Worm (Caenorhabditis elegans) whole organism, late embryonic: Measurements from ENCODE around the gene srbc-43.

Source experiments
- C08G9.2 ChIP-seq: sonication (generic microtip); optimal IDR thresholded peaks from 2 replicates; lab custom pipeline; 2016; ENCODE audit warnings: mild to moderate bottlenecking, missing genetic modification characterization, moderate library complexity, missing compliant biosample characterization
- K02D7.2 ChIP-seq: sonication (generic microtip); optimal IDR thresholded peaks from 2 replicates; lab custom pipeline; 2017; ENCODE audit warnings: mild to moderate bottlenecking, missing genetic modification characterization, missing compliant biosample characterization
- T23F11.4 ChIP-seq: fragments of 200-800 bp; sonication (Bioruptor generic); optimal IDR thresholded peaks from 2 replicates; lab custom pipeline; 2018; ENCODE audit warnings: mild to moderate bottlenecking, missing genetic modification characterization, missing compliant biosample characterization
- ama-1 ChIP-seq: fragments of 150-350 bp; optimal IDR thresholded peaks from 2 replicates; lab custom pipeline; 2014
- ceh-14 ChIP-seq: sonication (generic microtip); optimal IDR thresholded peaks from 2 replicates; lab custom pipeline; 2016; ENCODE audit warnings: missing genotype, missing genetic modification characterization, missing compliant biosample characterization
- ceh-19 ChIP-seq: fragments of 200-800 bp; sonication (Bioruptor generic); optimal IDR thresholded peaks from 2 replicates; lab custom pipeline; 2018; ENCODE audit warnings: mild to moderate bottlenecking, missing genetic modification characterization, missing compliant biosample characterization
- ceh-2 ChIP-seq: sonication (generic microtip); optimal IDR thresholded peaks from 2 replicates; lab custom pipeline; 2016; ENCODE audit warnings: missing genotype, missing genetic modification characterization, missing compliant biosample characterization
- ceh-6 ChIP-seq: fragments of 200-800 bp; sonication (Bioruptor generic); optimal IDR thresholded peaks from 2 replicates; lab custom pipeline; 2018; ENCODE audit warnings: mild to moderate bottlenecking, missing genetic modification characterization, missing compliant biosample characterization
- ceh-9 ChIP-seq: sonication (generic microtip); optimal IDR thresholded peaks from 2 replicates; lab custom pipeline; 2016; ENCODE audit warnings: mild to moderate bottlenecking, missing genetic modification characterization, inconsistent platforms, missing compliant biosample characterization
- che-1 ChIP-seq: sonication (generic microtip); optimal IDR thresholded peaks from 2 replicates; lab custom pipeline; 2016; ENCODE audit warnings: mild to moderate bottlenecking, missing genetic modification characterization, missing compliant biosample characterization
- dmd-4 ChIP-seq: sonication (generic microtip); optimal IDR thresholded peaks from 2 replicates; lab custom pipeline; 2016; ENCODE audit warnings: borderline replicate concordance, missing genetic modification characterization, missing compliant biosample characterization
- dve-1 ChIP-seq: sonication (generic microtip); optimal IDR thresholded peaks from 2 replicates; lab custom pipeline; 2017; ENCODE audit warnings: antibody characterized with exemption, mild to moderate bottlenecking, missing genetic modification characterization, missing compliant biosample characterization
- elt-2 ChIP-seq: sonication (generic microtip); optimal IDR thresholded peaks from 2 replicates; lab custom pipeline; 2016; ENCODE audit warnings: missing genetic modification reagents, missing genetic modification characterization, missing compliant biosample characterization
- elt-4 ChIP-seq: sonication (generic microtip); optimal IDR thresholded peaks from 2 replicates; lab custom pipeline; 2016; ENCODE audit warnings: missing genetic modification characterization, missing compliant biosample characterization
- ets-4 ChIP-seq: sonication (generic microtip); optimal IDR thresholded peaks from 2 replicates; lab custom pipeline; 2016; ENCODE audit warnings: missing genetic modification characterization, missing compliant biosample characterization
- fax-1 ChIP-seq: sonication (generic microtip); optimal IDR thresholded peaks from 2 replicates; lab custom pipeline; 2016; ENCODE audit warnings: missing genotype, missing genetic modification characterization, missing compliant biosample characterization
- fkh-10 ChIP-seq: fragments of 150-350 bp; optimal IDR thresholded peaks from 2 replicates; lab custom pipeline; 2014; ENCODE audit warnings: missing biosample characterization, missing genetic modification reagents, missing genetic modification characterization
- fkh-6 ChIP-seq: sonication (generic microtip); optimal IDR thresholded peaks from 2 replicates; lab custom pipeline; 2016; ENCODE audit warnings: missing genetic modification characterization, missing compliant biosample characterization
- hlh-15 ChIP-seq: sonication (generic microtip); optimal IDR thresholded peaks from 2 replicates; lab custom pipeline; 2016; ENCODE audit warnings: missing genetic modification characterization, missing compliant biosample characterization
- hlh-30 ChIP-seq: sonication (generic microtip); optimal IDR thresholded peaks from 2 replicates; lab custom pipeline; 2017; ENCODE audit warnings: antibody characterized with exemption, missing genetic modification characterization, missing compliant biosample characterization; ENCODE audit not compliant: insufficient read depth
- hlh-6 ChIP-seq: sonication (generic microtip); optimal IDR thresholded peaks from 2 replicates; lab custom pipeline; 2016; ENCODE audit warnings: missing genotype, missing genetic modification characterization, missing compliant biosample characterization
- lim-6 ChIP-seq: sonication (generic microtip); optimal IDR thresholded peaks from 2 replicates; lab custom pipeline; 2016; ENCODE audit warnings: missing genetic modification characterization, missing compliant biosample characterization
- lin-11 ChIP-seq: fragments of 200-800 bp; sonication (Bioruptor generic); optimal IDR thresholded peaks from 2 replicates; lab custom pipeline; 2018; ENCODE audit warnings: mild to moderate bottlenecking, missing genetic modification characterization, missing compliant biosample characterization
- madf-2 ChIP-seq: sonication (generic microtip); optimal IDR thresholded peaks from 2 replicates; lab custom pipeline; 2017; ENCODE audit warnings: missing genetic modification characterization, missing compliant biosample characterization
- mec-3 ChIP-seq: sonication (generic microtip); optimal IDR thresholded peaks from 2 replicates; lab custom pipeline; 2016; ENCODE audit warnings: borderline replicate concordance, missing genetic modification characterization, missing compliant biosample characterization
- nfya-1 ChIP-seq: sonication (generic microtip); optimal IDR thresholded peaks from 2 replicates; lab custom pipeline; 2017; ENCODE audit warnings: missing genetic modification characterization, mild to moderate bottlenecking, missing compliant biosample characterization, antibody characterized with exemption, moderate library complexity
- nhr-11 ChIP-seq: fragments of 150-350 bp; optimal IDR thresholded peaks from 2 replicates; lab custom pipeline; 2014; ENCODE audit warnings: missing biosample characterization, missing genetic modification characterization
- npax-4 ChIP-seq: sonication (generic microtip); optimal IDR thresholded peaks from 2 replicates; lab custom pipeline; 2016; ENCODE audit warnings: missing genetic modification characterization, missing compliant biosample characterization
- pag-3 ChIP-seq: sonication (generic microtip); optimal IDR thresholded peaks from 2 replicates; lab custom pipeline; 2016; ENCODE audit warnings: missing compliant biosample characterization, missing genetic modification characterization, borderline replicate concordance
- pqm-1 ChIP-seq: sonication (generic microtip); optimal IDR thresholded peaks from 2 replicates; lab custom pipeline; 2016; ENCODE audit warnings: missing genetic modification characterization, missing compliant biosample characterization
- pros-1 ChIP-seq: fragments of 150-350 bp; optimal IDR thresholded peaks from 2 replicates; lab custom pipeline; 2014; ENCODE audit warnings: missing biosample characterization, missing genetic modification reagents, missing genetic modification characterization
- rnt-1 ChIP-seq: sonication (generic microtip); optimal IDR thresholded peaks from 2 replicates; lab custom pipeline; 2016; ENCODE audit warnings: missing genetic modification characterization, missing compliant biosample characterization
- sdc-2 ChIP-seq: sonication (generic microtip); optimal IDR thresholded peaks from 2 replicates; lab custom pipeline; 2016; ENCODE audit warnings: missing genotype, missing genetic modification characterization, missing compliant biosample characterization
- sox-2 ChIP-seq: fragments of 200-800 bp; sonication (Bioruptor generic); IDR thresholded peaks from 2 replicates; pipeline ENCODE4 v1.3.6; 2022; ENCODE audit warnings: missing genetic modification reagents, missing genetic modification characterization, missing compliant biosample characterization
- sox-4 ChIP-seq: sonication (generic microtip); optimal IDR thresholded peaks from 2 replicates; lab custom pipeline; 2017; ENCODE audit warnings: mild to moderate bottlenecking, missing genetic modification characterization, inconsistent platforms, missing compliant biosample characterization
- tbx-2 ChIP-seq: sonication (generic microtip); optimal IDR thresholded peaks from 2 replicates; lab custom pipeline; 2016; ENCODE audit warnings: missing genetic modification characterization, missing compliant biosample characterization
- ttx-3 ChIP-seq: sonication (generic microtip); optimal IDR thresholded peaks from 2 replicates; lab custom pipeline; 2016; ENCODE audit warnings: missing genetic modification reagents, missing genetic modification characterization, missing compliant biosample characterization
- ztf-16 ChIP-seq: sonication (generic microtip); optimal IDR thresholded peaks from 2 replicates; lab custom pipeline; 2017; ENCODE audit warnings: missing genetic modification characterization, missing compliant biosample characterization

srbc-43 gene

ce11 chrV:12790188-12790587, at the start of gene srbc-43:
Gene srbc-43 (minus strand): TSS chrV:12790518.
- TF ChIP-seq K02D7.2 (tag; lab: Kevin White, UChicago) (no peak), npax-4 (tag; lab: Kevin White, UChicago) (no peak), hlh-30 (tag; lab: Kevin White, UChicago) (no peak), ceh-19 (GFP tag; lab: Kevin White, UChicago) (no peak), ceh-14 (tag; lab: Kevin White, UChicago) (no peak)

ce11 chrV:12835388-12835787, 45.1 kb upstream of the srbc-43 start, which contains the start of gene C44H9.4:
Gene C44H9.4 (plus strand): TSS chrV:12835688.
- no peak for TF ChIP-seq sox-2 (GFP tag; lab: Robert Waterston, UW)
- TF ChIP-seq, all 69 proteins: peak for 0

ce11 chrV:12827219-12827618, 36.9 kb upstream of the srbc-43 start, which contains the start of gene ugt-15:
Gene ugt-15 (plus strand): TSS chrV:12827519.
- TF ChIP-seq dve-1 (no peak), ceh-9 (tag; lab: Kevin White, UChicago) (no peak), ztf-16 (tag; lab: Kevin White, UChicago) (no peak), hlh-30 (tag; lab: Kevin White, UChicago) (no peak), ceh-6 (GFP tag; lab: Kevin White, UChicago) (no peak), lin-11 (tag; lab: Kevin White, UChicago) (no peak), pag-3 (tag; lab: Kevin White, UChicago) (no peak), nfya-1 (tag; lab: Kevin White, UChicago) (no peak), hlh-6 (tag; lab: Kevin White, UChicago) (no peak), madf-2 (tag; lab: Kevin White, UChicago) (no peak), lim-6 (tag; lab: Kevin White, UChicago) (no peak), nhr-11 (no peak), T23F11.4 (GFP tag; lab: Kevin White, UChicago) (no peak), ttx-3 (no peak), sdc-2 (tag; lab: Kevin White, UChicago) (no peak), che-1 (no peak)

ce11 chrV:12824777-12825176, 34.5 kb upstream of the srbc-43 start, which contains the start of gene ugt-16:
Gene ugt-16 (plus strand): TSS chrV:12825024.
- TF ChIP-seq fkh-10 (GFP tag; lab: Kevin White, UChicago) (no peak), elt-2 (tag; lab: Kevin White, UChicago) (peak; percentile 1), ama-1 (lab: Kevin White, UChicago) (no peak)

- TF ChIP-seq elt-2 (tag; lab: Kevin White, UChicago) (peak; percentile 61), fax-1 (tag; lab: Kevin White, UChicago) (no peak), ama-1 (lab: Kevin White, UChicago) (no peak), madf-2 (tag; lab: Kevin White, UChicago) (no peak), pros-1 (tag; lab: Kevin White, UChicago) (no peak), dmd-4 (tag; lab: Kevin White, UChicago) (no peak), hlh-30 (tag; lab: Kevin White, UChicago) (no peak)
Observed at ce11 chrV:12822065-12822464, 31.7 kb upstream of the srbc-43 start.

- TF ChIP-seq C08G9.2, result no peak
- no peak for TF ChIP-seq ttx-3
- no peak for TF ChIP-seq ztf-16 (tag; lab: Kevin White, UChicago)
- no peak for TF ChIP-seq elt-4 (tag; lab: Kevin White, UChicago)
- no peak for TF ChIP-seq mec-3 (tag; lab: Kevin White, UChicago)
- TF ChIP-seq fkh-6 (tag; lab: Kevin White, UChicago), result no peak
- no peak for TF ChIP-seq sox-4 (tag; lab: Kevin White, UChicago)
- TF ChIP-seq madf-2 (tag; lab: Kevin White, UChicago), result no peak
- TF ChIP-seq ceh-19 (GFP tag; lab: Kevin White, UChicago), result no peak
- TF ChIP-seq ets-4 (tag; lab: Kevin White, UChicago), result no peak
- TF ChIP-seq ceh-2, result no peak
- no peak for TF ChIP-seq hlh-15 (tag; lab: Kevin White, UChicago)
- no peak for TF ChIP-seq nhr-11
- TF ChIP-seq ceh-14 (tag; lab: Kevin White, UChicago), result no peak
- no peak for TF ChIP-seq tbx-2
- TF ChIP-seq pag-3 (tag; lab: Kevin White, UChicago), result no peak
- no peak for TF ChIP-seq pqm-1
- TF ChIP-seq elt-2 (tag; lab: Kevin White, UChicago), result no peak
- TF ChIP-seq rnt-1, result no peak
Observed at ce11 chrV:12819792-12820453, 29.6 kb upstream of the srbc-43 start, which contains the start of the genes ZC443.4 and ugt-18. Gene ZC443.4 (minus strand): TSS chrV:12819886. Gene ugt-18 (plus strand): TSS chrV:12820260.
